Fruit fly (Drosophila melanogaster) whole organism, prepupa: ENCODE data around the gene Epp.

ENCODE experiments used
- Blimp-1 ChIP-seq: fragments of 200-800 bp; sonication (Bioruptor generic); optimal IDR thresholded peaks from 3 replicates; lab custom pipeline; 2017; ENCODE audit warnings: missing biosample characterization, missing genetic modification characterization, mild to moderate bottlenecking, moderate library complexity, missing genetic modification reagents
- CG10631 ChIP-seq: fragments of 200-800 bp; sonication (Bioruptor generic); optimal IDR thresholded peaks from 2 replicates; lab custom pipeline; 2016; ENCODE audit warnings: missing biosample characterization, missing genetic modification characterization
- CG10669 ChIP-seq: fragments of 200-800 bp; sonication (Bioruptor generic); optimal IDR thresholded peaks from 3 replicates; lab custom pipeline; 2018; ENCODE audit warnings: missing biosample characterization, mild to moderate bottlenecking, missing genetic modification characterization, moderate library complexity
- CG11294 ChIP-seq: fragments of 200-800 bp; sonication (Bioruptor generic); IDR thresholded peaks from 2 replicates; pipeline ENCODE4 v1.3.6; 2022; ENCODE audit warnings: missing biosample characterization, missing genetic modification characterization
- CG11762 ChIP-seq: fragments of 200-800 bp; sonication (Bioruptor generic); optimal IDR thresholded peaks from 3 replicates; lab custom pipeline; 2016; ENCODE audit warnings: missing biosample characterization, missing genetic modification characterization; ENCODE audit not compliant: insufficient read depth
- CG11902 ChIP-seq: fragments of 200-800 bp; sonication (Bioruptor generic); optimal IDR thresholded peaks from 3 replicates; lab custom pipeline; 2016; ENCODE audit warnings: missing biosample characterization, missing genetic modification characterization
- CG15336 ChIP-seq: fragments of 200-800 bp; sonication (Bioruptor generic); IDR thresholded peaks from 2 replicates; pipeline ENCODE4 v1.3.6; 2022; ENCODE audit warnings: missing biosample characterization, missing genetic modification characterization
- CG1621 ChIP-seq: fragments of 200-800 bp; sonication (Bioruptor generic); optimal IDR thresholded peaks from 3 replicates; lab custom pipeline; 2018; ENCODE audit warnings: missing biosample characterization, mild to moderate bottlenecking, missing genetic modification characterization
- CG3032 ChIP-seq: fragments of 200-800 bp; optimal IDR thresholded peaks from 2 replicates; lab custom pipeline; 2019; ENCODE audit warnings: missing biosample characterization, mild to moderate bottlenecking, missing genetic modification characterization, moderate library complexity
- CG31627 ChIP-seq: fragments of 200-800 bp; sonication (Bioruptor generic); optimal IDR thresholded peaks from 3 replicates; lab custom pipeline; 2016; ENCODE audit warnings: missing biosample characterization, missing genetic modification characterization
- CG34406 ChIP-seq: fragments of 200-800 bp; sonication (Bioruptor generic); optimal IDR thresholded peaks from 3 replicates; lab custom pipeline; 2016; ENCODE audit warnings: missing biosample characterization, missing genetic modification characterization
- CG3919 ChIP-seq: fragments of 200-800 bp; sonication (Bioruptor generic); optimal IDR thresholded peaks from 3 replicates; lab custom pipeline; 2016; ENCODE audit warnings: missing biosample characterization, missing genetic modification characterization
- CG4318 ChIP-seq: fragments of 200-800 bp; sonication (Bioruptor generic); optimal IDR thresholded peaks from 3 replicates; lab custom pipeline; 2017; ENCODE audit warnings: missing biosample characterization, mild to moderate bottlenecking, missing genetic modification characterization
- CG6163 ChIP-seq: fragments of 200-800 bp; sonication (Bioruptor generic); IDR thresholded peaks from 3 replicates; pipeline ENCODE4 v1.3.6; 2022; ENCODE audit warnings: missing biosample characterization, missing genetic modification characterization
- CG6276 ChIP-seq: fragments of 200-800 bp; sonication (Bioruptor generic); optimal IDR thresholded peaks from 2 replicates; lab custom pipeline; 2017; ENCODE audit warnings: missing biosample characterization, mild to moderate bottlenecking, missing genetic modification characterization
- CG6792 ChIP-seq: fragments of 200-800 bp; sonication (Bioruptor generic); optimal IDR thresholded peaks from 3 replicates; lab custom pipeline; 2016; ENCODE audit warnings: missing biosample characterization, missing genetic modification characterization
- CG6808 ChIP-seq: fragments of 200-800 bp; sonication (Bioruptor generic); optimal IDR thresholded peaks from 3 replicates; lab custom pipeline; 2017; ENCODE audit warnings: missing biosample characterization, missing genetic modification characterization, mild to moderate bottlenecking, moderate library complexity, missing genetic modification reagents
- CG6854 ChIP-seq: fragments of 200-800 bp; sonication (Bioruptor generic); optimal IDR thresholded peaks from 2 replicates; lab custom pipeline; 2017; ENCODE audit warnings: missing biosample characterization, mild to moderate bottlenecking, missing genetic modification characterization
- CG8119 ChIP-seq: fragments of 200-800 bp; sonication (Bioruptor generic); IDR thresholded peaks from 3 replicates; pipeline ENCODE4 v1.3.6; 2022; ENCODE audit warnings: missing biosample characterization, missing genetic modification characterization
- CG8319 ChIP-seq: fragments of 200-800 bp; sonication (Bioruptor generic); optimal IDR thresholded peaks from 3 replicates; lab custom pipeline; 2016; ENCODE audit warnings: missing biosample characterization, missing genetic modification characterization
- CG8632 ChIP-seq: fragments of 200-800 bp; sonication (Bioruptor generic); optimal IDR thresholded peaks from 3 replicates; lab custom pipeline; 2016; ENCODE audit warnings: missing biosample characterization, missing genetic modification characterization
- Eip75B ChIP-seq: fragments of 200-800 bp; sonication (Bioruptor generic); optimal IDR thresholded peaks from 3 replicates; lab custom pipeline; 2016; ENCODE audit warnings: missing biosample characterization, missing genetic modification characterization
- Eip93F ChIP-seq: fragments of 200-800 bp; sonication (Bioruptor generic); optimal IDR thresholded peaks from 2 replicates; lab custom pipeline; 2016; ENCODE audit warnings: missing biosample characterization, mild to moderate bottlenecking, missing genetic modification characterization
- Ets21C ChIP-seq: fragments of 200-800 bp; sonication (Bioruptor generic); optimal IDR thresholded peaks from 3 replicates; lab custom pipeline; 2016; ENCODE audit warnings: missing biosample characterization, missing genetic modification characterization
- Ets96B ChIP-seq: fragments of 200-800 bp; optimal IDR thresholded peaks from 2 replicates; lab custom pipeline; 2019; ENCODE audit warnings: missing biosample characterization, mild to moderate bottlenecking, missing genetic modification characterization, moderate library complexity
- Hr39 ChIP-seq: fragments of 200-800 bp; sonication (Bioruptor generic); optimal IDR thresholded peaks from 2 replicates; lab custom pipeline; 2016; ENCODE audit warnings: missing biosample characterization, missing genetic modification characterization
- Hr4 ChIP-seq: fragments of 200-800 bp; sonication (Bioruptor generic); optimal IDR thresholded peaks from 3 replicates; lab custom pipeline; 2016; ENCODE audit warnings: missing biosample characterization, missing genetic modification characterization
- Lpt ChIP-seq: fragments of 200-800 bp; sonication (Bioruptor generic); optimal IDR thresholded peaks from 3 replicates; lab custom pipeline; 2016; ENCODE audit warnings: missing biosample characterization, missing genetic modification characterization
- Met ChIP-seq: fragments of 200-800 bp; sonication (Bioruptor generic); optimal IDR thresholded peaks from 3 replicates; lab custom pipeline; 2016; ENCODE audit warnings: missing biosample characterization, missing genetic modification characterization
- OdsH ChIP-seq: fragments of 200-800 bp; sonication (Bioruptor generic); optimal IDR thresholded peaks from 3 replicates; lab custom pipeline; 2016; ENCODE audit warnings: missing biosample characterization, missing genetic modification characterization
- Sox102F ChIP-seq: fragments of 200-800 bp; sonication (Bioruptor generic); optimal IDR thresholded peaks from 2 replicates; lab custom pipeline; 2016; ENCODE audit warnings: missing biosample characterization, mild to moderate bottlenecking, missing genetic modification characterization
- Sox15 ChIP-seq: fragments of 200-800 bp; sonication (Bioruptor generic); optimal IDR thresholded peaks from 3 replicates; lab custom pipeline; 2016; ENCODE audit warnings: missing biosample characterization, missing genetic modification characterization
- achi ChIP-seq: fragments of 200-800 bp; sonication (Bioruptor generic); optimal IDR thresholded peaks from 3 replicates; lab custom pipeline; 2016; ENCODE audit warnings: missing biosample characterization, missing genetic modification characterization
- acj6 ChIP-seq: fragments of 200-800 bp; sonication (Bioruptor generic); optimal IDR thresholded peaks from 3 replicates; lab custom pipeline; 2016; ENCODE audit warnings: missing biosample characterization, missing genetic modification characterization
- cyc ChIP-seq: fragments of 200-800 bp; sonication (Bioruptor generic); optimal IDR thresholded peaks from 3 replicates; lab custom pipeline; 2016; ENCODE audit warnings: missing biosample characterization, missing genetic modification characterization
- dac ChIP-seq: fragments of 200-800 bp; sonication (Bioruptor generic); optimal IDR thresholded peaks from 2 replicates; lab custom pipeline; 2017; ENCODE audit warnings: missing biosample characterization, mild to moderate bottlenecking, missing genetic modification characterization
- dsx ChIP-seq: fragments of 200-800 bp; optimal IDR thresholded peaks from 3 replicates; lab custom pipeline; 2019; ENCODE audit warnings: missing biosample characterization, mild to moderate bottlenecking, missing genetic modification characterization, moderate library complexity; ENCODE audit not compliant: poor library complexity, severe bottlenecking
- eg ChIP-seq: fragments of 200-800 bp; sonication (Bioruptor generic); IDR thresholded peaks from 3 replicates; pipeline ENCODE4 v1.3.6; 2022; ENCODE audit warnings: missing biosample characterization, missing genetic modification characterization
- esn ChIP-seq: fragments of 200-800 bp; sonication (Bioruptor generic); optimal IDR thresholded peaks from 2 replicates; lab custom pipeline; 2016; ENCODE audit warnings: missing biosample characterization, mild to moderate bottlenecking, missing genetic modification characterization, moderate library complexity
- fd59A ChIP-seq: fragments of 200-800 bp; sonication (Bioruptor generic); optimal IDR thresholded peaks from 2 replicates; lab custom pipeline; 2017; ENCODE audit warnings: missing biosample characterization, mild to moderate bottlenecking, missing genetic modification characterization, missing genetic modification reagents
- fkh ChIP-seq: fragments of 200-800 bp; sonication (Bioruptor generic); optimal IDR thresholded peaks from 3 replicates; lab custom pipeline; 2017; ENCODE audit warnings: missing biosample characterization, mild to moderate bottlenecking, missing genetic modification characterization, moderate library complexity
- lz ChIP-seq: fragments of 200-800 bp; sonication (Bioruptor generic); optimal IDR thresholded peaks from 3 replicates; lab custom pipeline; 2016; ENCODE audit warnings: missing biosample characterization, missing genetic modification characterization
- net ChIP-seq: fragments of 200-800 bp; sonication (Bioruptor generic); optimal IDR thresholded peaks from 3 replicates; lab custom pipeline; 2016; ENCODE audit warnings: missing biosample characterization, missing genetic modification characterization
- pdm3 ChIP-seq: fragments of 200-800 bp; sonication (Bioruptor generic); optimal IDR thresholded peaks from 3 replicates; lab custom pipeline; 2016; ENCODE audit warnings: missing biosample characterization, missing genetic modification characterization
- salr ChIP-seq, 2 experiments: fragments of 200-800 bp; sonication (Bioruptor generic); optimal IDR thresholded peaks; 3 replicates each; lab custom pipeline; 2016 to 2018; ENCODE audit warnings: missing biosample characterization in 2 of 2, missing genetic modification characterization in 2 of 2, mild to moderate bottlenecking in 1 of 2
- spab ChIP-seq: fragments of 200-800 bp; sonication (Bioruptor generic); optimal IDR thresholded peaks from 2 replicates; lab custom pipeline; 2017; ENCODE audit warnings: missing biosample characterization, mild to moderate bottlenecking, missing genetic modification characterization, missing genetic modification reagents
- ss ChIP-seq, 2 experiments: fragments of 200-800 bp; sonication (Bioruptor generic); optimal IDR thresholded peaks; 2 replicates in 1 of 2; 3 replicates in 1 of 2; lab custom pipeline; 2017 to 2018; ENCODE audit warnings: mild to moderate bottlenecking in 2 of 2, missing biosample characterization in 2 of 2, missing genetic modification characterization in 2 of 2, moderate library complexity in 1 of 2
- svp ChIP-seq: fragments of 200-800 bp; sonication (Bioruptor generic); peaks from one replicate; lab custom pipeline; 2016; ENCODE audit warnings: missing biosample characterization, missing genetic modification characterization
- topi ChIP-seq: fragments of 200-800 bp; sonication (Bioruptor generic); optimal IDR thresholded peaks from 3 replicates; lab custom pipeline; 2016; ENCODE audit warnings: missing biosample characterization, missing genetic modification characterization
- vri ChIP-seq: fragments of 200-800 bp; sonication (Bioruptor generic); optimal IDR thresholded peaks from 3 replicates; lab custom pipeline; 2016; ENCODE audit warnings: missing biosample characterization, mild to moderate bottlenecking, missing genetic modification characterization

Gene Epp

dm6 chr3R:24037538-24038265 lies 45.0 kb upstream of the Epp start, which contains the start of gene spas:
Gene spas (plus strand): TSS chr3R:24038215.
- TF ChIP-seq CG34406 (peak; percentile 62), Sox15 (GFP tag; lab: Kevin White, UChicago) (peak; percentile 64), acj6 (GFP tag; lab: Kevin White, UChicago) (peak; percentile 71), CG6854 (GFP tag; lab: Kevin White, UChicago) (no peak), Lpt (GFP tag; lab: Kevin White, UChicago) (peak; percentile 18), CG6276 (GFP tag; lab: Kevin White, UChicago) (no peak), cyc (GFP tag; lab: Kevin White, UChicago) (peak; percentile 68), achi (GFP tag; lab: Kevin White, UChicago) (peak; percentile 75), lz (GFP tag; lab: Kevin White, UChicago) (peak; percentile 83), fkh (GFP tag; lab: Kevin White, UChicago) (peak; percentile 40), net (GFP tag; lab: Kevin White, UChicago) (no peak), dsx (GFP tag; lab: Kevin White, UChicago) (peak; percentile 15), salr (GFP tag; optimal IDR thresholded peaks at IDR 0.05; lab: Kevin White, UChicago) (peak in 1 of 2 experiments; percentile 46), pdm3 (GFP tag; lab: Kevin White, UChicago) (peak; percentile 68), Ets96B (tag; lab: Kevin White, UChicago) (peak; percentile 46), Eip93F (no peak), Ets21C (peak; percentile 62), esn (GFP tag; lab: Kevin White, UChicago) (peak; percentile 75), Met (GFP tag; lab: Kevin White, UChicago) (peak; percentile 64), vri (GFP tag; lab: Kevin White, UChicago) (peak; percentile 30), CG10669 (GFP tag; lab: Kevin White, UChicago) (no peak), CG11762 (GFP tag; lab: Kevin White, UChicago) (no peak), ss (GFP tag; optimal IDR thresholded peaks at IDR 0.05; lab: Kevin White, UChicago) (peak in 1 of 2 experiments; percentile 20), topi (GFP tag; lab: Kevin White, UChicago) (peak; percentile 68), svp (GFP tag; lab: Kevin White, UChicago) (peak; percentile 92), CG3032 (tag; lab: Kevin White, UChicago) (peak; percentile 61), CG6163 (GFP tag; lab: Robert Waterston, UW) (peak; percentile 70), Eip75B (GFP tag; lab: Kevin White, UChicago) (peak; percentile 74), CG11294 (peak; percentile 22; the same call in 1 of the 2 replicates), OdsH (peak; percentile 69), Hr4 (GFP tag; lab: Kevin White, UChicago) (peak; percentile 80), Hr39 (GFP tag; lab: Kevin White, UChicago) (peak; percentile 86), eg (GFP tag; lab: Robert Waterston, UW) (peak; percentile 78), CG6808 (peak; percentile 44), CG1621 (tag; lab: Kevin White, UChicago) (peak; percentile 54), CG4318 (GFP tag; lab: Kevin White, UChicago) (no peak), CG8319 (peak; percentile 48), CG3919 (peak; percentile 58), fd59A (peak; percentile 41), CG8632 (GFP tag; lab: Kevin White, UChicago) (peak; percentile 50), CG15336 (peak; percentile 46; the same call in 1 of the 2 replicates), CG10631 (GFP tag; lab: Kevin White, UChicago) (peak; percentile 85), CG11902 (peak; percentile 74), dac (peak; percentile 46), Blimp-1 (GFP tag; lab: Kevin White, UChicago) (no peak), Sox102F (peak; percentile 73), CG31627 (GFP tag; lab: Kevin White, UChicago) (peak; percentile 82), CG6792 (GFP tag; lab: Kevin White, UChicago) (peak; percentile 50), CG8119 (no peak), spab (GFP tag; lab: Kevin White, UChicago) (no peak)
